Worm (Caenorhabditis elegans) whole organism, mixed stage, embryonic: ENCODE results near the gene F49H6.12.

Source experiments
- M03D4.4 ChIP-seq: sonication (generic microtip); optimal IDR thresholded peaks from 2 replicates; lab custom pipeline; 2017; ENCODE audit warnings: mild to moderate bottlenecking, missing genetic modification characterization, missing compliant biosample characterization
- bed-3 ChIP-seq: fragments of 200-800 bp; sonication (Bioruptor generic); optimal IDR thresholded peaks from 3 replicates; lab custom pipeline; 2018; ENCODE audit warnings: mild to moderate bottlenecking, missing genetic modification characterization, moderate library complexity, missing compliant biosample characterization
- blmp-1 ChIP-seq: fragments of 150-350 bp; optimal IDR thresholded peaks from 2 replicates; lab custom pipeline; 2014; ENCODE audit warnings: missing biosample characterization, missing genetic modification characterization
- ceh-39 ChIP-seq: fragments of 150-350 bp; optimal IDR thresholded peaks from 2 replicates; lab custom pipeline; 2014; ENCODE audit warnings: missing biosample characterization, missing genetic modification characterization
- ceh-83 ChIP-seq: fragments of 200-800 bp; sonication (Bioruptor generic); optimal IDR thresholded peaks from 2 replicates; lab custom pipeline; 2018; ENCODE audit warnings: mild to moderate bottlenecking, missing genetic modification characterization, missing compliant biosample characterization
- ces-1 ChIP-seq: fragments of 150-350 bp; optimal IDR thresholded peaks from 2 replicates; lab custom pipeline; 2014; ENCODE audit warnings: missing biosample characterization, missing genetic modification reagents, missing genetic modification characterization
- drap-1 ChIP-seq: fragments of 200-800 bp; sonication (Bioruptor generic); optimal IDR thresholded peaks from 3 replicates; lab custom pipeline; 2018; ENCODE audit warnings: mild to moderate bottlenecking, missing genetic modification characterization, missing compliant biosample characterization
- elt-1 ChIP-seq: sonication (generic microtip); optimal IDR thresholded peaks from 2 replicates; lab custom pipeline; 2017; ENCODE audit warnings: missing genetic modification characterization, mild to moderate bottlenecking, missing compliant biosample characterization, antibody characterized with exemption, moderate library complexity, borderline replicate concordance; ENCODE audit not compliant: insufficient read depth
- elt-3 ChIP-seq: fragments of 150-350 bp; optimal IDR thresholded peaks from 2 replicates; lab custom pipeline; 2014; ENCODE audit warnings: missing biosample characterization, missing genetic modification characterization
- flh-1 ChIP-seq: fragments of 200-800 bp; sonication (Bioruptor generic); optimal IDR thresholded peaks from 2 replicates; lab custom pipeline; 2018; ENCODE audit warnings: mild to moderate bottlenecking, missing genetic modification characterization, moderate library complexity, missing compliant biosample characterization
- ham-2 ChIP-seq: fragments of 200-800 bp; sonication (Bioruptor generic); optimal IDR thresholded peaks from 2 replicates; lab custom pipeline; 2018; ENCODE audit warnings: mild to moderate bottlenecking, missing genetic modification characterization, missing compliant biosample characterization
- hlh-1 ChIP-seq: fragments of 150-350 bp; optimal IDR thresholded peaks from 2 replicates; lab custom pipeline; 2014; ENCODE audit warnings: missing biosample characterization, missing genetic modification reagents, missing genetic modification characterization
- lin-13 ChIP-seq: fragments of 150-350 bp; optimal IDR thresholded peaks from 2 replicates; lab custom pipeline; 2014; ENCODE audit warnings: missing biosample characterization, missing genetic modification characterization
- lin-32 ChIP-seq: fragments of 200-800 bp; sonication (Bioruptor generic); optimal IDR thresholded peaks from 2 replicates; lab custom pipeline; 2018; ENCODE audit warnings: mild to moderate bottlenecking, missing genetic modification characterization, missing compliant biosample characterization
- lsy-2 ChIP-seq: fragments of 150-350 bp; optimal IDR thresholded peaks from 2 replicates; lab custom pipeline; 2014; ENCODE audit warnings: missing biosample characterization, missing genetic modification characterization
- mab-5 ChIP-seq: fragments of 150-350 bp; optimal IDR thresholded peaks from 2 replicates; lab custom pipeline; 2014; ENCODE audit warnings: missing biosample characterization, missing genetic modification characterization
- mep-1 ChIP-seq: fragments of 150-350 bp; optimal IDR thresholded peaks from 2 replicates; lab custom pipeline; 2017; ENCODE audit warnings: missing biosample characterization, missing genetic modification reagents, missing genetic modification characterization, inconsistent platforms
- mls-2 ChIP-seq: sonication (generic microtip); optimal IDR thresholded peaks from 2 replicates; lab custom pipeline; 2016; ENCODE audit warnings: mild to moderate bottlenecking, missing genetic modification characterization, moderate library complexity, missing compliant biosample characterization
- nhr-12 ChIP-seq: fragments of 150-350 bp; optimal IDR thresholded peaks from 2 replicates; lab custom pipeline; 2014; ENCODE audit warnings: missing biosample characterization, missing genetic modification characterization
- nhr-2 ChIP-seq: fragments of 150-350 bp; optimal IDR thresholded peaks from 2 replicates; lab custom pipeline; 2014; ENCODE audit warnings: missing biosample characterization, missing genetic modification characterization
- nhr-237 ChIP-seq: fragments of 150-350 bp; optimal IDR thresholded peaks from 2 replicates; lab custom pipeline; 2014; ENCODE audit warnings: missing biosample characterization, missing genetic modification characterization
- nhr-28 ChIP-seq: fragments of 150-350 bp; optimal IDR thresholded peaks from 2 replicates; lab custom pipeline; 2014; ENCODE audit warnings: missing biosample characterization, missing genetic modification characterization
- nhr-76 ChIP-seq: sonication (generic microtip); optimal IDR thresholded peaks from 2 replicates; lab custom pipeline; 2017; ENCODE audit warnings: missing biosample characterization, missing genetic modification characterization
- pha-4 ChIP-seq: fragments of 150-350 bp; optimal IDR thresholded peaks from 2 replicates; lab custom pipeline; 2018; ENCODE audit warnings: missing biosample characterization, missing genetic modification reagents, missing genetic modification characterization
- sem-2 ChIP-seq: fragments of 200-800 bp; sonication (Bioruptor generic); optimal IDR thresholded peaks from 2 replicates; lab custom pipeline; 2018; ENCODE audit warnings: mild to moderate bottlenecking, missing genetic modification characterization, missing compliant biosample characterization
- snpc-4 ChIP-seq: fragments of 150-350 bp; optimal IDR thresholded peaks from 2 replicates; lab custom pipeline; 2014; ENCODE audit warnings: missing biosample characterization, missing genetic modification characterization
- sptf-1 ChIP-seq: sonication (generic microtip); optimal IDR thresholded peaks from 2 replicates; lab custom pipeline; 2017; ENCODE audit warnings: mild to moderate bottlenecking, missing genetic modification characterization, moderate library complexity, missing compliant biosample characterization
- tbx-8 ChIP-seq: fragments of 200-800 bp; sonication (Bioruptor generic); optimal IDR thresholded peaks from 2 replicates; lab custom pipeline; 2018; ENCODE audit warnings: mild to moderate bottlenecking, missing genetic modification characterization, moderate library complexity, missing compliant biosample characterization
- unc-120 ChIP-seq: sonication (generic microtip); optimal IDR thresholded peaks from 2 replicates; lab custom pipeline; 2017; ENCODE audit warnings: missing genetic modification characterization, missing compliant biosample characterization; ENCODE audit not compliant: poor library complexity, severe bottlenecking
- unc-39 ChIP-seq: fragments of 150-350 bp; optimal IDR thresholded peaks from 2 replicates; lab custom pipeline; 2014; ENCODE audit warnings: missing biosample characterization, missing genetic modification characterization
- zip-8 ChIP-seq: fragments of 150-350 bp; optimal IDR thresholded peaks from 2 replicates; lab custom pipeline; 2014; ENCODE audit warnings: missing biosample characterization, missing genetic modification characterization
- ztf-11 ChIP-seq: fragments of 150-350 bp; optimal IDR thresholded peaks from 2 replicates; lab custom pipeline; 2014; ENCODE audit warnings: missing biosample characterization, missing genetic modification characterization

F49H6.12 gene

ce11 chrV:17022613-17023322, 1.5 kb upstream of the F49H6.12 start, which contains the start of the genes F49H6.8 and F49H6.5:
TSS of gene F49H6.8 (minus strand) at chrV:17022663.
TSS of gene F49H6.5 (plus strand) at chrV:17023241.
- TF ChIP-seq nhr-237 (tag; lab: Kevin White, UChicago) (no peak), nhr-12 (tag; lab: Kevin White, UChicago) (no peak), lin-32 (GFP tag; lab: Kevin White, UChicago) (no peak), tbx-8 (no peak), lin-13 (tag; lab: Kevin White, UChicago) (no peak), snpc-4 (tag; lab: Kevin White, UChicago) (no peak), flh-1 (GFP tag; lab: Kevin White, UChicago) (no peak), lsy-2 (tag; lab: Kevin White, UChicago) (no peak), bed-3 (GFP tag; lab: Kevin White, UChicago) (no peak), hlh-1 (tag; lab: Kevin White, UChicago) (no peak), M03D4.4 (tag; lab: Kevin White, UChicago) (no peak)

- TF ChIP-seq mls-2 (tag; lab: Kevin White, UChicago) (no peak), mep-1 (no peak), nhr-28 (no peak), hlh-1 (tag; lab: Kevin White, UChicago) (no peak), ces-1 (GFP tag; lab: Kevin White, UChicago) (no peak), ztf-11 (no peak), sptf-1 (no peak), nhr-237 (tag; lab: Kevin White, UChicago) (no peak), mab-5 (tag; lab: Kevin White, UChicago) (no peak), lin-32 (GFP tag; lab: Kevin White, UChicago) (no peak), blmp-1 (tag; lab: Kevin White, UChicago) (no peak), sem-2 (GFP tag; lab: Kevin White, UChicago) (no peak), ceh-83 (GFP tag; lab: Kevin White, UChicago) (no peak), flh-1 (GFP tag; lab: Kevin White, UChicago) (no peak), lin-13 (tag; lab: Kevin White, UChicago) (no peak)
These were observed 1.6 kb downstream of the F49H6.12 start, which contains the start of gene F49H6.17 for ce11 chrV:17019690-17020089. TSS of gene F49H6.17 (plus strand) at chrV:17019990.

- TF ChIP-seq blmp-1 (tag; lab: Kevin White, UChicago) (no peak), M03D4.4 (tag; lab: Kevin White, UChicago) (no peak), zip-8 (tag; lab: Kevin White, UChicago) (no peak), ham-2 (GFP tag; lab: Kevin White, UChicago) (no peak), nhr-12 (tag; lab: Kevin White, UChicago) (no peak), nhr-28 (no peak), flh-1 (GFP tag; lab: Kevin White, UChicago) (no peak), pha-4 (tag; lab: Kevin White, UChicago) (no peak), mab-5 (tag; lab: Kevin White, UChicago) (no peak), nhr-237 (tag; lab: Kevin White, UChicago) (no peak), elt-1 (tag; lab: Kevin White, UChicago) (no peak), nhr-76 (no peak), ceh-39 (tag; lab: Kevin White, UChicago) (no peak)
These were observed 4.5 kb downstream of the F49H6.12 start, which contains the start of gene srh-97 for ce11 chrV:17016787-17017186. TSS of gene srh-97 (plus strand) at chrV:17017087.

- TF ChIP-seq unc-39 = no peak
- TF ChIP-seq tbx-8 = no peak
- TF ChIP-seq elt-1 (tag; lab: Kevin White, UChicago) = no peak
- no peak for TF ChIP-seq lin-32 (GFP tag; lab: Kevin White, UChicago)
- no peak for TF ChIP-seq pha-4 (tag; lab: Kevin White, UChicago)
- TF ChIP-seq ham-2 (GFP tag; lab: Kevin White, UChicago) = no peak
- no peak for TF ChIP-seq unc-120 (tag; lab: Kevin White, UChicago)
- no peak for TF ChIP-seq nhr-237 (tag; lab: Kevin White, UChicago)
- TF ChIP-seq zip-8 (tag; lab: Kevin White, UChicago) = no peak
- TF ChIP-seq mls-2 (tag; lab: Kevin White, UChicago) = no peak
- no peak for TF ChIP-seq mep-1
- no peak for TF ChIP-seq mab-5 (tag; lab: Kevin White, UChicago)
- no peak for TF ChIP-seq nhr-2 (tag; lab: Kevin White, UChicago)
- TF ChIP-seq sem-2 (GFP tag; lab: Kevin White, UChicago) = no peak
- no peak for TF ChIP-seq drap-1 (GFP tag; lab: Kevin White, UChicago)
- TF ChIP-seq ztf-11 = no peak
- TF ChIP-seq elt-3 (tag; lab: Kevin White, UChicago) = no peak
- TF ChIP-seq, all 35 proteins: peak for 0
These were observed 7.2 kb downstream of the F49H6.12 start, which contains the start of gene clc-13 for ce11 chrV:17014050-17014449. TSS of gene clc-13 (plus strand) at chrV:17014408.
